Worm (Caenorhabditis elegans) whole organism, L4 larva: ENCODE results near the gene ifc-2.

ENCODE experiments used
- F26F4.8 ChIP-seq: fragments of 200-800 bp; sonication (Bioruptor generic); conservative IDR thresholded peaks from 2 replicates; pipeline ENCODE4 v1.3.6; 2022; ENCODE audit warnings: missing genetic modification characterization, missing compliant biosample characterization
- F37D6.2 ChIP-seq: sonication (generic microtip); optimal IDR thresholded peaks from 2 replicates; lab custom pipeline; 2016; ENCODE audit warnings: mild to moderate bottlenecking, missing genetic modification characterization, missing compliant biosample characterization
- F44E2.7 ChIP-seq: fragments of 200-800 bp; sonication (Bioruptor generic); IDR thresholded peaks from 2 replicates; pipeline ENCODE4 v2.1.2; 2022; ENCODE audit warnings: missing genetic modification characterization, missing compliant biosample characterization
- Y105C5A.15 ChIP-seq: fragments of 200-800 bp; sonication (Bioruptor generic); IDR thresholded peaks from 2 replicates; pipeline ENCODE4 v1.3.6; 2022; ENCODE audit warnings: missing genetic modification characterization, missing compliant biosample characterization
- aha-1 ChIP-seq: fragments of 150-350 bp; peaks from one replicate; lab custom pipeline; 2014; ENCODE audit warnings: missing biosample characterization, missing genetic modification characterization
- aly-2 ChIP-seq: sonication (generic microtip); optimal IDR thresholded peaks from 2 replicates; lab custom pipeline; 2018; ENCODE audit warnings: missing biosample characterization, missing genetic modification characterization
- ceh-20 ChIP-seq: fragments of 200-800 bp; sonication (Bioruptor generic); IDR thresholded peaks from 2 replicates; pipeline ENCODE4 v1.3.6; 2022; ENCODE audit warnings: missing genetic modification reagents, missing genetic modification characterization, missing compliant biosample characterization
- ceh-44 ChIP-seq: fragments of 200-800 bp; sonication (Bioruptor generic); IDR thresholded peaks from 2 replicates; pipeline ENCODE4 v1.3.6; 2022; ENCODE audit warnings: missing genetic modification reagents, missing genetic modification characterization, missing compliant biosample characterization
- ceh-82 ChIP-seq: sonication (generic microtip); optimal IDR thresholded peaks from 2 replicates; lab custom pipeline; 2017; ENCODE audit warnings: missing biosample characterization, missing genetic modification characterization
- ctbp-1 ChIP-seq: fragments of 200-800 bp; sonication (Bioruptor generic); IDR thresholded peaks from 2 replicates; pipeline ENCODE4 v1.3.6; 2022; ENCODE audit warnings: missing genetic modification reagents, missing genetic modification characterization, missing compliant biosample characterization
- daf-12 ChIP-seq: fragments of 150-350 bp; optimal IDR thresholded peaks from 2 replicates; lab custom pipeline; 2014; ENCODE audit warnings: missing biosample characterization, missing genetic modification reagents, missing genetic modification characterization
- dmd-6 ChIP-seq: fragments of 200-800 bp; sonication (Bioruptor generic); IDR thresholded peaks from 2 replicates; pipeline ENCODE4 v1.3.6; 2022; ENCODE audit warnings: missing genetic modification reagents, missing genetic modification characterization, missing compliant biosample characterization
- dmd-8 ChIP-seq: fragments of 200-800 bp; sonication (Bioruptor generic); IDR thresholded peaks from 2 replicates; pipeline ENCODE4 v1.3.6; 2022; ENCODE audit warnings: missing genetic modification characterization, missing compliant biosample characterization
- dmd-9 ChIP-seq: fragments of 200-800 bp; sonication (Bioruptor generic); IDR thresholded peaks from 2 replicates; pipeline ENCODE4 v1.3.6; 2022; ENCODE audit warnings: missing genetic modification reagents, missing genetic modification characterization, missing compliant biosample characterization
- egl-43 ChIP-seq: fragments of 200-800 bp; sonication (Bioruptor generic); IDR thresholded peaks from 2 replicates; pipeline ENCODE4 v1.3.6; 2022; ENCODE audit warnings: missing genetic modification reagents, missing genetic modification characterization, missing compliant biosample characterization
- fos-1 ChIP-seq: fragments of 150-350 bp; optimal IDR thresholded peaks from 2 replicates; lab custom pipeline; 2014; ENCODE audit warnings: missing biosample characterization, missing genetic modification characterization
- hif-1 ChIP-seq, 2 experiments: sonication (generic microtip); optimal IDR thresholded peaks; 2 replicates each; lab custom pipeline; 2016 to 2017; ENCODE audit warnings: missing compliant biosample characterization in 2 of 2, missing genetic modification characterization in 2 of 2, missing genetic modification reagents in 2 of 2, missing genotype in 2 of 2, mild to moderate bottlenecking in 1 of 2
- hlh-30 ChIP-seq: sonication (generic microtip); optimal IDR thresholded peaks from 2 replicates; lab custom pipeline; 2017; ENCODE audit warnings: antibody characterized with exemption, mild to moderate bottlenecking, missing genetic modification characterization, missing compliant biosample characterization; ENCODE audit not compliant: insufficient read depth
- hmg-1.1 ChIP-seq: fragments of 200-800 bp; sonication (Bioruptor generic); IDR thresholded peaks from 2 replicates; pipeline ENCODE4 v1.3.6; 2022; ENCODE audit warnings: missing genetic modification reagents, missing genetic modification characterization, missing compliant biosample characterization
- lin-38 ChIP-seq: fragments of 200-800 bp; sonication (Bioruptor generic); IDR thresholded peaks from 2 replicates; pipeline ENCODE4 v1.3.6; 2022; ENCODE audit warnings: missing genetic modification reagents, missing genetic modification characterization, missing compliant biosample characterization
- lin-39 ChIP-seq: fragments of 150-350 bp; optimal IDR thresholded peaks from 2 replicates; lab custom pipeline; 2014; ENCODE audit warnings: missing biosample characterization, missing genetic modification reagents, missing genetic modification characterization
- lir-3 ChIP-seq: sonication (generic microtip); optimal IDR thresholded peaks from 2 replicates; lab custom pipeline; 2016; ENCODE audit warnings: mild to moderate bottlenecking, missing genetic modification characterization, missing compliant biosample characterization
- madf-5 ChIP-seq, 2 experiments: fragments of 200-800 bp; sonication (Bioruptor generic); IDR thresholded peaks; 2 replicates each; pipeline ENCODE4 v1.3.6; 2022; ENCODE audit warnings: missing compliant biosample characterization in 2 of 2, missing genetic modification characterization in 2 of 2
- mdl-1 ChIP-seq, 2 experiments: fragments of 150-350 bp in 1 of 2; sonication (generic microtip) in 1 of 2; optimal IDR thresholded peaks; 2 replicates each; lab custom pipeline; 2014 to 2017; ENCODE audit warnings: missing biosample characterization in 2 of 2, missing genetic modification characterization in 2 of 2
- mep-1 ChIP-seq: fragments of 150-350 bp; sonication (generic microtip); optimal IDR thresholded peaks from 3 replicates; lab custom pipeline; 2014; ENCODE audit warnings: missing biosample characterization, missing genetic modification characterization
- mxl-3 ChIP-seq: fragments of 200-800 bp; sonication (Bioruptor generic); optimal IDR thresholded peaks from 2 replicates; lab custom pipeline; 2018; ENCODE audit warnings: mild to moderate bottlenecking, missing genetic modification characterization, missing compliant biosample characterization
- nhr-10 ChIP-seq: fragments of 150-350 bp; optimal IDR thresholded peaks from 2 replicates; lab custom pipeline; 2014; ENCODE audit warnings: missing biosample characterization, missing genetic modification characterization
- nhr-102 ChIP-seq: sonication (generic microtip); optimal IDR thresholded peaks from 2 replicates; lab custom pipeline; 2016; ENCODE audit warnings: mild to moderate bottlenecking, missing genetic modification characterization, moderate library complexity, missing compliant biosample characterization
- nhr-11 ChIP-seq: fragments of 150-350 bp; optimal IDR thresholded peaks from 2 replicates; lab custom pipeline; 2014; ENCODE audit warnings: missing biosample characterization, missing genetic modification characterization
- nhr-25 ChIP-seq: sonication (generic microtip); optimal IDR thresholded peaks from 2 replicates; lab custom pipeline; 2017; ENCODE audit warnings: missing genetic modification characterization, mild to moderate bottlenecking, missing compliant biosample characterization, antibody characterized with exemption, moderate library complexity, borderline replicate concordance; ENCODE audit not compliant: insufficient read depth
- nhr-48 ChIP-seq: sonication (generic microtip); optimal IDR thresholded peaks from 2 replicates; lab custom pipeline; 2016; ENCODE audit warnings: mild to moderate bottlenecking, missing genetic modification characterization, missing compliant biosample characterization
- nhr-77 ChIP-seq: fragments of 150-350 bp; optimal IDR thresholded peaks from 2 replicates; lab custom pipeline; 2014; ENCODE audit warnings: missing biosample characterization, missing genetic modification characterization
- php-3 ChIP-seq: fragments of 200-800 bp; sonication (Bioruptor generic); IDR thresholded peaks from 2 replicates; pipeline ENCODE4 v1.3.6; 2022; ENCODE audit warnings: missing genetic modification reagents, missing genetic modification characterization, missing compliant biosample characterization
- rbr-2 ChIP-seq: sonication (generic microtip); optimal IDR thresholded peaks from 2 replicates; lab custom pipeline; 2016; ENCODE audit warnings: missing genotype, missing genetic modification characterization, missing compliant biosample characterization
- set-16 ChIP-seq: fragments of 200-800 bp; sonication (Bioruptor generic); IDR thresholded peaks from 2 replicates; pipeline ENCODE4 v1.3.6; 2022; ENCODE audit warnings: missing genetic modification reagents, missing genetic modification characterization, missing compliant biosample characterization
- snpc-4 ChIP-seq: fragments of 150-350 bp; optimal IDR thresholded peaks from 2 replicates; lab custom pipeline; 2014; ENCODE audit warnings: missing biosample characterization, missing genetic modification characterization
- tag-97 ChIP-seq: fragments of 200-800 bp; sonication (Bioruptor generic); IDR thresholded peaks from 2 replicates; pipeline ENCODE4 v1.3.6; 2022; ENCODE audit warnings: missing genetic modification characterization, missing compliant biosample characterization
- unc-62 ChIP-seq, 3 experiments: fragments of 150-350 bp in 1 of 3; sonication (generic microtip); optimal IDR thresholded peaks in 2 of 3; peaks in 1 of 3; 1 replicate in 1 of 3; 2 replicates in 2 of 3; lab custom pipeline; 2014 to 2017; ENCODE audit warnings: missing biosample characterization in 3 of 3, missing genetic modification characterization in 3 of 3, missing genetic modification reagents in 3 of 3, missing genotype in 1 of 3
- vab-7 ChIP-seq: fragments of 200-800 bp; sonication (Bioruptor generic); IDR thresholded peaks from 2 replicates; pipeline ENCODE4 v1.3.6; 2022; ENCODE audit warnings: missing genetic modification reagents, missing genetic modification characterization, missing compliant biosample characterization
- zag-1 ChIP-seq: fragments of 150-350 bp; optimal IDR thresholded peaks from 2 replicates; lab custom pipeline; 2014; ENCODE audit warnings: missing biosample characterization, missing genetic modification characterization
- zip-11 ChIP-seq: fragments of 200-800 bp; sonication (Bioruptor generic); IDR thresholded peaks from 2 replicates; pipeline ENCODE4 v1.3.6; 2022; ENCODE audit warnings: missing genetic modification characterization, missing compliant biosample characterization

The ifc-2 gene

ce11 chrX:617730-618129, 37.0 kb downstream of the ifc-2 start:
- TF ChIP-seq F26F4.8 (GFP tag; lab: Robert Waterston, UW), result no peak
- no peak for TF ChIP-seq ctbp-1 (GFP tag; lab: Robert Waterston, UW)
- no peak for TF ChIP-seq lin-39 (tag; lab: Kevin White, UChicago)
- TF ChIP-seq nhr-11 (tag; lab: Kevin White, UChicago), result no peak
- no peak for TF ChIP-seq dmd-8 (GFP tag; lab: Robert Waterston, UW)
- TF ChIP-seq unc-62 (GFP tag; optimal IDR thresholded peaks at IDR 0.05 in 1 of 2; lab: Kevin White, UChicago), result peak in 1 of 2 experiments; percentile 9
- TF ChIP-seq unc-62 (tag; optimal IDR thresholded peaks at IDR 0.05; lab: Kevin White, UChicago), result no peak

ce11 chrX:612783-613182, 41.9 kb downstream of the ifc-2 start:
- TF ChIP-seq F44E2.7, result no peak
- TF ChIP-seq hlh-30, result no peak
- TF ChIP-seq php-3, result no peak
- TF ChIP-seq daf-12, result no peak
- no peak for TF ChIP-seq zip-11 (GFP tag; lab: Robert Waterston, UW)
- TF ChIP-seq lir-3 (tag; lab: Kevin White, UChicago), result no peak
- TF ChIP-seq nhr-102 (tag; lab: Kevin White, UChicago), result no peak
- no peak for TF ChIP-seq dmd-6 (GFP tag; lab: Robert Waterston, UW)
- no peak for TF ChIP-seq aly-2 (tag; lab: Kevin White, UChicago)
- TF ChIP-seq snpc-4, result no peak
- no peak for TF ChIP-seq fos-1

ce11 chrX:609553-609952, 45.2 kb downstream of the ifc-2 start:
- no peak for TF ChIP-seq madf-5 (GFP tag; IDR thresholded peaks at IDR 0.05; lab: Robert Waterston, UW)
- peak; percentile 92 for TF ChIP-seq aha-1 (tag; lab: Kevin White, UChicago)

ce11 chrX:608392-608791, 46.3 kb downstream of the ifc-2 start, which contains the start of gene F13C5.5:
Gene F13C5.5 (minus strand): TSS chrX:608492.
- no peak for TF ChIP-seq nhr-48 (tag; lab: Kevin White, UChicago)
- no peak for TF ChIP-seq mxl-3
- TF ChIP-seq dmd-6 (GFP tag; lab: Robert Waterston, UW), result no peak
- no peak for TF ChIP-seq zag-1 (tag; lab: Kevin White, UChicago)
- no peak for TF ChIP-seq Y105C5A.15
- no peak for TF ChIP-seq ceh-82 (tag; lab: Kevin White, UChicago)

ce11 chrX:601860-602259, 52.8 kb downstream of the ifc-2 start, which contains the start of gene F13C5.1:
Gene F13C5.1 (plus strand): TSS chrX:602160.
- TF ChIP-seq nhr-77 (tag; lab: Kevin White, UChicago), result no peak

ce11 chrX:601340-601757, 53.4 kb downstream of the ifc-2 start:
- TF ChIP-seq nhr-25 (tag; lab: Kevin White, UChicago), result no peak
- no peak for TF ChIP-seq dmd-9 (GFP tag; lab: Robert Waterston, UW)
- peak; percentile 55 for TF ChIP-seq mep-1 (tag; lab: Kevin White, UChicago)
- no peak for TF ChIP-seq nhr-10
- peak; percentile 36 for TF ChIP-seq F37D6.2
- TF ChIP-seq tag-97 (GFP tag; lab: Robert Waterston, UW), result no peak
- TF ChIP-seq lin-38 (GFP tag; lab: Robert Waterston, UW), result no peak
- TF ChIP-seq hif-1 (tag; optimal IDR thresholded peaks at IDR 0.05; lab: Kevin White, UChicago), result peak in 1 of 2 experiments; percentile 88
- TF ChIP-seq mdl-1 (tag; optimal IDR thresholded peaks at IDR 0.05; lab: Kevin White, UChicago), result peak in 1 of 2 experiments; percentile 42
- no peak for TF ChIP-seq lin-39 (tag; lab: Kevin White, UChicago)
- TF ChIP-seq ceh-20 (GFP tag; lab: Robert Waterston, UW), result 0 out of 2 replicates have a peak, but pooled peaks have one; percentile 63
- TF ChIP-seq vab-7 (GFP tag; lab: Robert Waterston, UW), result peak; percentile 17; the same call in 1 of the 2 replicates
- no peak for TF ChIP-seq fos-1
- TF ChIP-seq hlh-30, result peak; percentile 79
- TF ChIP-seq ceh-44, result 0 out of 2 replicates have a peak, but pooled peaks have one; percentile 4
- no peak for TF ChIP-seq Y105C5A.15
- TF ChIP-seq ceh-82 (tag; lab: Kevin White, UChicago), result no peak
- peak; percentile 88 for TF ChIP-seq aha-1 (tag; lab: Kevin White, UChicago)
- TF ChIP-seq dmd-6 (GFP tag; lab: Robert Waterston, UW), result peak; percentile 25; the same call in 1 of the 2 replicates
- peak; percentile 81 for TF ChIP-seq hmg-1.1 (GFP tag; lab: Robert Waterston, UW)
- peak; percentile 68 for TF ChIP-seq egl-43 (GFP tag; lab: Robert Waterston, UW)
- TF ChIP-seq rbr-2, result peak; percentile 69
- peak; percentile 82 for TF ChIP-seq set-16
